Worm (Caenorhabditis elegans) whole organism, L2 larva: ENCODE data around the gene srh-125.

ENCODE experiments used
- C34F6.9 ChIP-seq: fragments of 150-350 bp; optimal IDR thresholded peaks from 2 replicates; lab custom pipeline; 2014; ENCODE audit warnings: missing biosample characterization, missing genetic modification characterization
- ama-1 ChIP-seq: fragments of 150-350 bp; optimal IDR thresholded peaks from 2 replicates; lab custom pipeline; 2018; ENCODE audit warnings: inconsistent platforms
- dmd-4 ChIP-seq: sonication (generic microtip); optimal IDR thresholded peaks from 2 replicates; lab custom pipeline; 2017; ENCODE audit warnings: missing biosample characterization, missing genetic modification characterization
- lin-39 ChIP-seq: fragments of 150-350 bp; optimal IDR thresholded peaks from 2 replicates; lab custom pipeline; 2014; ENCODE audit warnings: missing biosample characterization, missing genetic modification reagents, missing genetic modification characterization
- nhr-237 ChIP-seq: fragments of 150-350 bp; optimal IDR thresholded peaks from 2 replicates; lab custom pipeline; 2014; ENCODE audit warnings: missing biosample characterization, missing genetic modification characterization
- nhr-6 ChIP-seq: fragments of 150-350 bp; optimal IDR thresholded peaks from 2 replicates; lab custom pipeline; 2014; ENCODE audit warnings: missing biosample characterization, missing genetic modification characterization
- sma-9 ChIP-seq, 2 experiments: fragments of 150-350 bp in 1 of 2; sonication (generic microtip) in 1 of 2; optimal IDR thresholded peaks; 2 replicates each; lab custom pipeline; 2014 to 2016; ENCODE audit warnings: missing genetic modification characterization in 2 of 2, mild to moderate bottlenecking in 1 of 2, missing biosample characterization in 1 of 2, missing compliant biosample characterization in 1 of 2, missing genetic modification reagents in 1 of 2, moderate library complexity in 1 of 2
- snpc-4 ChIP-seq: fragments of 150-350 bp; optimal IDR thresholded peaks from 2 replicates; lab custom pipeline; 2014; ENCODE audit warnings: missing biosample characterization, missing genetic modification characterization
- unc-39 ChIP-seq: fragments of 150-350 bp; optimal IDR thresholded peaks from 2 replicates; lab custom pipeline; 2014; ENCODE audit warnings: missing biosample characterization, missing genetic modification characterization
- ztf-11 ChIP-seq: sonication (generic microtip); optimal IDR thresholded peaks from 2 replicates; lab custom pipeline; 2017; ENCODE audit warnings: missing biosample characterization, missing genetic modification characterization

DNA sequence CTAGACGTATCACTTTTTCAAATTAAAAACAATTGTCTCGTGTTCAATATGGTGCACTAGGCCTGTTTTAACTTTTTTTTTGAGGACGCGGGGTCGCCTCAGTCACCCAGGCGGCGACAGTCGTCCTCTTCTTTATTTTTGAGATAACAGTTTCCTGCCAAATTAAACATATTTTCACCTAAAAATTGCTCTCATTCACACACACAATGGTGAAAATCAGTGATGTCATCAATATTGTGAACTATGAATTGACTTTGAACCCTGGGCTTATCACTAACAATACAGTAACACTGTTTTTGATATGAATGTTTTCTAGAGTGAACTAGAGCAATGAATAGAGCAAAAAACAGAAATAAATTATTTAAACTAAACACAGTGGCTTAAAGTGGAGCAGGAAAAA is 44.6 kb upstream of the srh-125 start:
- TF ChIP-seq nhr-237 (tag; lab: Kevin White, UChicago) (no peak), ama-1 (lab: Kevin White, UChicago) (no peak), sma-9 (GFP tag; optimal IDR thresholded peaks at IDR 0.05; lab: Kevin White, UChicago) (peak; percentile 16), sma-9 (tag; optimal IDR thresholded peaks at IDR 0.05; lab: Kevin White, UChicago) (no peak), C34F6.9 (no peak), lin-39 (tag; lab: Kevin White, UChicago) (no peak), ztf-11 (tag; lab: Kevin White, UChicago) (no peak), unc-39 (tag; lab: Kevin White, UChicago) (no peak), snpc-4 (tag; lab: Kevin White, UChicago) (no peak), nhr-6 (tag; lab: Kevin White, UChicago) (no peak), dmd-4 (no peak)
